Fruit fly (Drosophila melanogaster): Measurements from ENCODE around the gene CG34159.

Gene CG34159

dm6 chr2L:10210631-10211557, 6.8 kb upstream of the CG34159 start, which contains the start of the genes CG5727 and ath (continued):
- TF ChIP-seq crc (GFP tag; optimal IDR thresholded peaks at IDR 0.05) (no peak), CG30020 (tag; optimal IDR thresholded peaks at IDR 0.05) (peak; percentile 32), Fer1 (GFP tag; optimal IDR thresholded peaks at IDR 0.05) (peak; percentile 45), CG13123 (GFP tag; optimal IDR thresholded peaks at IDR 0.05) (no peak), CG13775 (GFP tag; optimal IDR thresholded peaks at IDR 0.05) (peak; percentile 18), CG1024 (GFP tag; IDR thresholded peaks at IDR 0.05) (no peak), CG4424 (GFP tag; optimal IDR thresholded peaks at IDR 0.05) (peak; percentile 34), so (GFP tag; IDR thresholded peaks at IDR 0.05) (peak; percentile 37; the same call in 1 of the 3 replicates), CG12659 (GFP tag; optimal IDR thresholded peaks at IDR 0.05) (peak; percentile 28), D (optimal IDR thresholded peaks at IDR 0.05) (no peak), D (GFP tag; optimal IDR thresholded peaks at IDR 0.05) (no peak), CG3995 (GFP tag; optimal IDR thresholded peaks at IDR 0.05) (peak; percentile 15), Sry-β (GFP tag; optimal IDR thresholded peaks at IDR 0.05) (no peak), pho (GFP tag; optimal IDR thresholded peaks at IDR 0.05) (no peak), CG2712 (tag; optimal IDR thresholded peaks at IDR 0.05) (peak; percentile 11), BEAF-32 (GFP tag; optimal IDR thresholded peaks at IDR 0.05) (peak; percentile 18), CG17361 (GFP tag; IDR thresholded peaks at IDR 0.05) (peak; percentile 61; the same call in 2 of the 3 replicates), CG4617 (GFP tag; optimal IDR thresholded peaks at IDR 0.05; ENCODE audit: borderline replicate concordance) (peak; percentile 11), CG18599 (GFP tag; optimal IDR thresholded peaks at IDR 0.05) (no peak), CG30403 (GFP tag; optimal IDR thresholded peaks at IDR 0.05) (peak; percentile 26), CG14014 (GFP tag; IDR thresholded peaks at IDR 0.05) (peak; percentile 49; the same call in 1 of the 2 replicates), CG13424 (tag; optimal IDR thresholded peaks at IDR 0.05) (no peak), Kr (GFP tag; optimal IDR thresholded peaks at IDR 0.05) (no peak), CG17829 (tag; optimal IDR thresholded peaks at IDR 0.05) (peak; percentile 3), wek (GFP tag; optimal IDR thresholded peaks at IDR 0.05) (peak; percentile 38), CG9797 (GFP tag; optimal IDR thresholded peaks at IDR 0.05) (no peak), Hmx (GFP tag; optimal IDR thresholded peaks at IDR 0.05) (no peak), phol (tag; optimal IDR thresholded peaks at IDR 0.05) (peak; percentile 28), CG18619 (GFP tag; optimal IDR thresholded peaks at IDR 0.05) (no peak), sens (GFP tag) (peak; percentile 72), MBD-R2 (GFP tag; IDR thresholded peaks at IDR 0.05) (peak; percentile 50; the same call in 1 of the 2 replicates), CG4328 (GFP tag; optimal IDR thresholded peaks at IDR 0.05) (peak; percentile 11), pfk (GFP tag; optimal IDR thresholded peaks at IDR 0.05) (no peak), Rfx (GFP tag; IDR thresholded peaks at IDR 0.05) (0 out of 2 replicates have a peak, but pooled peaks have one; percentile 25), CG33557 (GFP tag; optimal IDR thresholded peaks at IDR 0.05) (peak; percentile 10), CG15696 (tag; optimal IDR thresholded peaks at IDR 0.05) (peak; percentile 5), lola (GFP tag; optimal IDR thresholded peaks at IDR 0.05) (peak in 1 of 3 experiments; percentile 40), Dip2 (GFP tag; IDR thresholded peaks at IDR 0.05) (no peak), gcm (GFP tag; optimal IDR thresholded peaks at IDR 0.05) (no peak), MESR4 (GFP tag; optimal IDR thresholded peaks at IDR 0.05) (peak; percentile 12), CG12391 (tag; optimal IDR thresholded peaks at IDR 0.05) (peak; percentile 32), CG5180 (GFP tag; optimal IDR thresholded peaks at IDR 0.05) (no peak), Spps (tag; optimal IDR thresholded peaks at IDR 0.05) (no peak), az2 (GFP tag; optimal IDR thresholded peaks at IDR 0.05) (no peak), CG1233 (GFP tag; optimal IDR thresholded peaks at IDR 0.05) (peak; percentile 35), CG34376 (GFP tag; optimal IDR thresholded peaks at IDR 0.05) (peak; percentile 7), ttk (GFP tag; IDR thresholded peaks at IDR 0.05) (no peak), Awh (GFP tag; IDR thresholded peaks at IDR 0.05) (peak; percentile 38; the same call in 1 of the 2 replicates)

Measured in whole organism, embryonic.